Worm (Caenorhabditis elegans) whole organism, late embryonic: ENCODE data around the gene nspb-1.
"Not testable (repeated sequence)": the region's sequence is repeated elsewhere in the genome, so short reads cannot be mapped to it uniquely, and the experiment has no call there.

Source experiments
- F13H6.1 ChIP-seq: sonication (generic microtip); optimal IDR thresholded peaks from 2 replicates; lab custom pipeline; 2016; ENCODE audit warnings: missing genetic modification characterization, missing compliant biosample characterization
- ceh-30 ChIP-seq: fragments of 150-350 bp; optimal IDR thresholded peaks from 2 replicates; lab custom pipeline; 2014; ENCODE audit warnings: missing biosample characterization, missing genetic modification characterization
- che-1 ChIP-seq: sonication (generic microtip); optimal IDR thresholded peaks from 2 replicates; lab custom pipeline; 2016; ENCODE audit warnings: mild to moderate bottlenecking, missing genetic modification characterization, missing compliant biosample characterization
- dve-1 ChIP-seq: sonication (generic microtip); optimal IDR thresholded peaks from 2 replicates; lab custom pipeline; 2017; ENCODE audit warnings: antibody characterized with exemption, mild to moderate bottlenecking, missing genetic modification characterization, missing compliant biosample characterization
- fkh-10 ChIP-seq: fragments of 150-350 bp; optimal IDR thresholded peaks from 2 replicates; lab custom pipeline; 2014; ENCODE audit warnings: missing biosample characterization, missing genetic modification reagents, missing genetic modification characterization
- lin-11 ChIP-seq: fragments of 200-800 bp; sonication (Bioruptor generic); optimal IDR thresholded peaks from 2 replicates; lab custom pipeline; 2018; ENCODE audit warnings: mild to moderate bottlenecking, missing genetic modification characterization, missing compliant biosample characterization
- nhr-11 ChIP-seq: fragments of 150-350 bp; optimal IDR thresholded peaks from 2 replicates; lab custom pipeline; 2014; ENCODE audit warnings: missing biosample characterization, missing genetic modification characterization
- pax-1 ChIP-seq: fragments of 150-350 bp; optimal IDR thresholded peaks from 2 replicates; lab custom pipeline; 2014; ENCODE audit warnings: missing biosample characterization, missing genetic modification characterization
- unc-42 ChIP-seq: sonication (generic microtip); optimal IDR thresholded peaks from 2 replicates; lab custom pipeline; 2016; ENCODE audit warnings: missing genotype, missing genetic modification characterization, missing compliant biosample characterization

ce11 chrIV:6597918-6598317 is 7.0 kb upstream of the nspb-1 start, which contains the start of gene nspb-4:
- TF ChIP-seq nhr-11 (tag; lab: Kevin White, UChicago); dve-1 (tag; lab: Kevin White, UChicago); unc-42 (tag; lab: Kevin White, UChicago); F13H6.1 (tag; lab: Kevin White, UChicago); ceh-30; pax-1 (tag; lab: Kevin White, UChicago); fkh-10 (GFP tag; lab: Kevin White, UChicago); che-1; lin-11 (tag; lab: Kevin White, UChicago): not testable (repeated sequence)
